Fruit fly (Drosophila melanogaster) whole organism, embryonic: ENCODE measurements around the gene edin.
A peak's percentile ranks its signal among the peaks of the same experiment; 100 is the strongest.

Experiments
- CG10209 ChIP-seq: fragments of 200-800 bp; sonication (Bioruptor generic); optimal IDR thresholded peaks from 3 replicates; lab custom pipeline; 2017; ENCODE audit warnings: missing biosample characterization, mild to moderate bottlenecking, missing genetic modification characterization, missing genetic modification reagents
- CG10267 ChIP-seq: fragments of 200-800 bp; sonication (Bioruptor generic); optimal IDR thresholded peaks from 2 replicates; lab custom pipeline; 2018; ENCODE audit warnings: missing biosample characterization, mild to moderate bottlenecking, missing genetic modification characterization, moderate library complexity
- CG12104 ChIP-seq: fragments of 200-800 bp; sonication (Bioruptor generic); optimal IDR thresholded peaks from 3 replicates; lab custom pipeline; 2016; ENCODE audit warnings: missing biosample characterization, missing genetic modification characterization
- CG12155 ChIP-seq: fragments of 200-800 bp; sonication (Bioruptor generic); optimal IDR thresholded peaks from 3 replicates; lab custom pipeline; 2016; ENCODE audit warnings: missing biosample characterization, missing genetic modification characterization
- CG12236 ChIP-seq: fragments of 200-800 bp; sonication (Bioruptor generic); optimal IDR thresholded peaks from 2 replicates; lab custom pipeline; 2016; ENCODE audit warnings: missing biosample characterization, missing genetic modification characterization
- CG12942 ChIP-seq: fragments of 200-800 bp; sonication (Bioruptor generic); optimal IDR thresholded peaks from 3 replicates; lab custom pipeline; 2016; ENCODE audit warnings: missing biosample characterization, missing genetic modification characterization
- CG13775 ChIP-seq: fragments of 200-800 bp; sonication (Bioruptor generic); optimal IDR thresholded peaks from 3 replicates; lab custom pipeline; 2017; ENCODE audit warnings: missing biosample characterization, mild to moderate bottlenecking, missing genetic modification characterization
- CG14014 ChIP-seq: fragments of 200-800 bp; sonication (Bioruptor generic); IDR thresholded peaks from 2 replicates; pipeline ENCODE4 v1.3.6; 2022; ENCODE audit warnings: missing biosample characterization, missing genetic modification characterization
- CG15073 ChIP-seq: fragments of 200-800 bp; sonication (Bioruptor generic); optimal IDR thresholded peaks from 2 replicates; lab custom pipeline; 2016; ENCODE audit warnings: missing biosample characterization, missing genetic modification characterization
- CG16863 ChIP-seq: fragments of 200-800 bp; sonication (Bioruptor generic); optimal IDR thresholded peaks from 3 replicates; lab custom pipeline; 2016; ENCODE audit warnings: missing biosample characterization, missing genetic modification characterization
- CG17385 ChIP-seq: fragments of 200-800 bp; sonication (Bioruptor generic); optimal IDR thresholded peaks from 3 replicates; lab custom pipeline; 2018; ENCODE audit warnings: missing biosample characterization, mild to moderate bottlenecking, missing genetic modification characterization
- CG2120 ChIP-seq: fragments of 200-800 bp; sonication (Bioruptor generic); optimal IDR thresholded peaks from 3 replicates; lab custom pipeline; 2016; ENCODE audit warnings: missing biosample characterization, missing genetic modification characterization
- CG3281 ChIP-seq: fragments of 200-800 bp; sonication (Bioruptor generic); optimal IDR thresholded peaks from 3 replicates; lab custom pipeline; 2017; ENCODE audit warnings: missing biosample characterization, mild to moderate bottlenecking, missing genetic modification characterization
- CG4854 ChIP-seq: fragments of 200-800 bp; sonication (Bioruptor generic); optimal IDR thresholded peaks from 2 replicates; lab custom pipeline; 2016; ENCODE audit warnings: missing biosample characterization, missing genetic modification characterization, inconsistent platforms
- CG8944 ChIP-seq: fragments of 200-800 bp; sonication (Bioruptor generic); optimal IDR thresholded peaks from 3 replicates; lab custom pipeline; 2016; ENCODE audit warnings: missing biosample characterization, missing genetic modification characterization
- CG9817 ChIP-seq: fragments of 200-800 bp; sonication (Bioruptor generic); optimal IDR thresholded peaks from 2 replicates; lab custom pipeline; 2018; ENCODE audit warnings: missing biosample characterization, mild to moderate bottlenecking, missing genetic modification characterization, moderate library complexity
- CTCF ChIP-seq: fragments of 200-800 bp; sonication (Bioruptor generic); optimal IDR thresholded peaks from 2 replicates; lab custom pipeline; 2017; ENCODE audit warnings: missing biosample characterization, mild to moderate bottlenecking, missing genetic modification characterization, moderate library complexity
- CkIIα-i1 ChIP-seq: fragments of 200-800 bp; sonication (Bioruptor generic); IDR thresholded peaks from 2 replicates; pipeline ENCODE4 v1.3.6; 2022; ENCODE audit warnings: missing biosample characterization, missing genetic modification characterization
- CrebB ChIP-seq: fragments of 200-800 bp; sonication (Bioruptor generic); optimal IDR thresholded peaks from 3 replicates; lab custom pipeline; 2018; ENCODE audit warnings: missing biosample characterization, mild to moderate bottlenecking, missing genetic modification characterization
- Dad ChIP-seq: fragments of 200-800 bp; sonication (Bioruptor generic); optimal IDR thresholded peaks from 3 replicates; lab custom pipeline; 2016; ENCODE audit warnings: missing biosample characterization, missing genetic modification characterization
- HLH4C ChIP-seq: fragments of 200-800 bp; sonication (Bioruptor generic); IDR thresholded peaks from 3 replicates; pipeline ENCODE4 v1.3.6; 2022; ENCODE audit warnings: missing biosample characterization, missing genetic modification characterization; ENCODE audit not compliant: partially characterized antibody
- Lpt ChIP-seq: fragments of >200 bp; optimal IDR thresholded peaks from 2 replicates; lab custom pipeline; 2018; ENCODE audit warnings: missing biosample characterization, missing genetic modification characterization
- NFAT ChIP-seq: fragments of 200-800 bp; sonication (Bioruptor generic); IDR thresholded peaks from 2 replicates; pipeline ENCODE4 v1.3.6; 2022; ENCODE audit warnings: missing biosample characterization, missing genetic modification characterization
- NK7.1 ChIP-seq: fragments of 200-800 bp; sonication (Bioruptor generic); optimal IDR thresholded peaks from 3 replicates; lab custom pipeline; 2016; ENCODE audit warnings: missing biosample characterization, missing genetic modification characterization
- Scr ChIP-seq: fragments of 200-800 bp; sonication (Bioruptor generic); IDR thresholded peaks from 2 replicates; pipeline ENCODE4 v1.3.6; 2022; ENCODE audit warnings: missing biosample characterization, missing genetic modification characterization; ENCODE audit not compliant: partially characterized antibody
- Side ChIP-seq: fragments of 200-800 bp; sonication (Bioruptor generic); optimal IDR thresholded peaks from 2 replicates; lab custom pipeline; 2016; ENCODE audit warnings: missing biosample characterization, missing genetic modification characterization
- Trl ChIP-seq, 3 experiments: fragments of >200 bp in 2 of 3; fragments of 200-800 bp in 1 of 3; sonication (Bioruptor generic) in 1 of 3; optimal IDR thresholded peaks; 2 replicates in 1 of 3; 3 replicates in 2 of 3; lab custom pipeline; 2016 to 2017; ENCODE audit warnings: missing biosample characterization in 1 of 3, missing genetic modification characterization in 1 of 3
- YL-1 ChIP-seq: fragments of 200-800 bp; sonication (Bioruptor generic); optimal IDR thresholded peaks from 3 replicates; lab custom pipeline; 2017; ENCODE audit warnings: missing biosample characterization, mild to moderate bottlenecking, missing genetic modification characterization
- aop ChIP-seq: fragments of 200-800 bp; sonication (Bioruptor generic); IDR thresholded peaks from 2 replicates; pipeline ENCODE4 v1.3.6; 2022; ENCODE audit warnings: missing biosample characterization, missing genetic modification characterization
- ap ChIP-seq: fragments of 200-800 bp; sonication (Bioruptor generic); IDR thresholded peaks from 2 replicates; pipeline ENCODE4 v1.3.6; 2022; ENCODE audit warnings: missing biosample characterization, missing genetic modification characterization
- bowl ChIP-seq: fragments of 200-800 bp; sonication (Bioruptor generic); IDR thresholded peaks from 2 replicates; pipeline ENCODE4 v1.3.6; 2022; ENCODE audit warnings: missing biosample characterization, missing genetic modification characterization
- cato ChIP-seq: fragments of 200-800 bp; sonication (Bioruptor generic); optimal IDR thresholded peaks from 2 replicates; lab custom pipeline; 2016; ENCODE audit warnings: missing biosample characterization, missing genetic modification characterization, borderline replicate concordance
- chm ChIP-seq: fragments of 200-800 bp; sonication (Bioruptor generic); IDR thresholded peaks from 2 replicates; pipeline ENCODE4 v1.3.6; 2022; ENCODE audit warnings: missing biosample characterization, missing genetic modification characterization
- dimm ChIP-seq: fragments of 200-800 bp; sonication (Bioruptor generic); IDR thresholded peaks from 2 replicates; pipeline ENCODE4 v1.3.6; 2022; ENCODE audit warnings: missing biosample characterization, missing genetic modification characterization
- dmrt11E ChIP-seq: fragments of 200-800 bp; sonication (Bioruptor generic); optimal IDR thresholded peaks from 3 replicates; lab custom pipeline; 2018; ENCODE audit warnings: missing biosample characterization, mild to moderate bottlenecking, missing genetic modification characterization, moderate library complexity
- fd96Cb ChIP-seq: fragments of 200-800 bp; sonication (Bioruptor generic); optimal IDR thresholded peaks from 2 replicates; lab custom pipeline; 2018; ENCODE audit warnings: missing biosample characterization, mild to moderate bottlenecking, missing genetic modification characterization, moderate library complexity
- gcm2 ChIP-seq: fragments of 200-800 bp; sonication (Bioruptor generic); optimal IDR thresholded peaks from 2 replicates; lab custom pipeline; 2016; ENCODE audit warnings: missing biosample characterization, missing genetic modification characterization
- gfzf ChIP-seq: fragments of 200-800 bp; sonication (Bioruptor generic); optimal IDR thresholded peaks from 2 replicates; lab custom pipeline; 2016; ENCODE audit warnings: missing biosample characterization, mild to moderate bottlenecking, missing genetic modification characterization, moderate library complexity
- h ChIP-seq: fragments of >200 bp; optimal IDR thresholded peaks from 2 replicates; lab custom pipeline; 2017
- ken ChIP-seq: fragments of 200-800 bp; sonication (Bioruptor generic); IDR thresholded peaks from 3 replicates; pipeline ENCODE4 v1.3.6; 2022; ENCODE audit warnings: missing biosample characterization, missing genetic modification characterization
- onecut ChIP-seq: fragments of 200-800 bp; sonication (Bioruptor generic); IDR thresholded peaks from 2 replicates; pipeline ENCODE4 v1.3.6; 2022; ENCODE audit warnings: missing biosample characterization, missing genetic modification characterization
- org-1 ChIP-seq: fragments of 200-800 bp; sonication (Bioruptor generic); optimal IDR thresholded peaks from 2 replicates; lab custom pipeline; 2017; ENCODE audit warnings: missing biosample characterization, missing genetic modification characterization
- pb ChIP-seq: fragments of 200-800 bp; sonication (Bioruptor generic); optimal IDR thresholded peaks from 3 replicates; lab custom pipeline; 2016; ENCODE audit warnings: missing biosample characterization, missing genetic modification characterization
- pfk ChIP-seq: fragments of 200-800 bp; sonication (Bioruptor generic); optimal IDR thresholded peaks from 2 replicates; lab custom pipeline; 2018; ENCODE audit warnings: missing biosample characterization, mild to moderate bottlenecking, missing genetic modification characterization, moderate library complexity
- sc ChIP-seq, 3 experiments: fragments of >200 bp in 2 of 3; fragments of 200-800 bp in 1 of 3; sonication (Bioruptor generic) in 1 of 3; optimal IDR thresholded peaks; 2 replicates in 2 of 3; 3 replicates in 1 of 3; lab custom pipeline; 2017; ENCODE audit warnings: mild to moderate bottlenecking in 1 of 3, missing biosample characterization in 1 of 3, missing genetic modification characterization in 1 of 3, missing genetic modification reagents in 1 of 3
- sens-2 ChIP-seq: fragments of 200-800 bp; sonication (Bioruptor generic); IDR thresholded peaks from 2 replicates; pipeline ENCODE4 v1.3.6; 2022; ENCODE audit warnings: missing biosample characterization, missing genetic modification characterization
- tio ChIP-seq: fragments of 200-800 bp; sonication (Bioruptor generic); optimal IDR thresholded peaks from 2 replicates; lab custom pipeline; 2017; ENCODE audit warnings: missing biosample characterization, missing genetic modification characterization, inconsistent platforms
- vfl ChIP-seq: fragments of 200-800 bp; sonication (Bioruptor generic); optimal IDR thresholded peaks from 2 replicates; lab custom pipeline; 2016; ENCODE audit warnings: missing biosample characterization, missing genetic modification characterization
- wdn ChIP-seq: fragments of 200-800 bp; sonication (Bioruptor generic); IDR thresholded peaks from 2 replicates; pipeline ENCODE4 v1.3.6; 2022; ENCODE audit warnings: missing biosample characterization, missing genetic modification characterization

Gene edin

dm6 chr3L:17532898-17533700 lies 38.4 kb downstream of the edin start (continued):
- TF ChIP-seq CG10209 (GFP tag; lab: Kevin White, UChicago) (peak; percentile 1), CG13775 (GFP tag; lab: Kevin White, UChicago) (peak; percentile 55), CG4854 (no peak), h (lab: Kevin White, UChicago) (no peak), YL-1 (GFP tag; lab: Kevin White, UChicago) (peak; percentile 54), Dad (GFP tag; lab: Kevin White, UChicago) (no peak), CG17385 (GFP tag; lab: Kevin White, UChicago) (peak; percentile 23), CG16863 (GFP tag; lab: Kevin White, UChicago) (peak; percentile 37), CG8944 (no peak), CG9817 (tag; lab: Kevin White, UChicago) (no peak), CG12942 (GFP tag; lab: Kevin White, UChicago) (peak; percentile 12), CG14014 (GFP tag; lab: Robert Waterston, UW) (peak; percentile 48; the same call in 1 of the 2 replicates), Side (GFP tag; lab: Kevin White, UChicago) (no peak), wdn (0 out of 2 replicates have a peak, but pooled peaks have one; percentile 21), CG12104 (peak; percentile 45), HLH4C (GFP tag; lab: Robert Waterston, UW) (no peak), cato (GFP tag; lab: Kevin White, UChicago) (no peak), dimm (GFP tag; lab: Robert Waterston, UW) (no peak), CG12155 (GFP tag; lab: Kevin White, UChicago) (peak; percentile 37), gfzf (peak; percentile 77), CkIIα-i1 (GFP tag; lab: Robert Waterston, UW) (no peak), pb (GFP tag; lab: Kevin White, UChicago) (no peak), fd96Cb (tag; lab: Kevin White, UChicago) (peak; percentile 3), CG12236 (GFP tag; lab: Kevin White, UChicago) (no peak), CrebB (tag; lab: Kevin White, UChicago) (peak; percentile 69), onecut (GFP tag; lab: Robert Waterston, UW) (no peak), CG15073 (GFP tag; lab: Kevin White, UChicago) (no peak), Trl (optimal IDR thresholded peaks at IDR 0.05; lab: Kevin White, UChicago) (peak in 1 of 2 experiments; percentile 64), Trl (GFP tag; optimal IDR thresholded peaks at IDR 0.05; lab: Kevin White, UChicago) (peak; percentile 31), bowl (GFP tag; lab: Robert Waterston, UW) (0 out of 2 replicates have a peak, but pooled peaks have one; percentile 31), CTCF (GFP tag; lab: Kevin White, UChicago) (no peak), gcm2 (GFP tag; lab: Kevin White, UChicago) (no peak), tio (GFP tag; lab: Kevin White, UChicago) (peak; percentile 21), CG10267 (peak; percentile 75), pfk (peak; percentile 2), aop (0 out of 2 replicates have a peak, but pooled peaks have one; percentile 52), dmrt11E (no peak), ap (GFP tag; lab: Robert Waterston, UW) (no peak), chm (GFP tag; lab: Robert Waterston, UW) (peak; percentile 68; the same call in 1 of the 2 replicates), ken (0 out of 3 replicates have a peak, but pooled peaks have one; percentile 26), Lpt (GFP tag; lab: Kevin White, UChicago) (no peak), CG3281 (peak; percentile 46), sc (optimal IDR thresholded peaks at IDR 0.05; lab: Kevin White, UChicago) (no peak), sc (GFP tag; optimal IDR thresholded peaks at IDR 0.05; lab: Kevin White, UChicago) (no peak), org-1 (GFP tag; lab: Kevin White, UChicago) (no peak), CG2120 (GFP tag; lab: Kevin White, UChicago) (peak; percentile 70), NFAT (peak; percentile 61; the same call in 1 of the 2 replicates), sens-2 (no peak), NK7.1 (GFP tag; lab: Kevin White, UChicago) (no peak), Scr (peak; percentile 30; the same call in 1 of the 2 replicates), vfl (GFP tag; lab: Kevin White, UChicago) (peak; percentile 54)
